Worm (Caenorhabditis elegans) whole organism, L1 larva: ENCODE measurements around the gene lin-8.
A peak's percentile ranks its signal among the peaks of the same experiment; 100 is the strongest.

Experiments
- C04F5.9 ChIP-seq: sonication (generic microtip); optimal IDR thresholded peaks from 2 replicates; lab custom pipeline; 2016; ENCODE audit warnings: missing genetic modification characterization, missing compliant biosample characterization
- C34B4.2 ChIP-seq: sonication (generic microtip); optimal IDR thresholded peaks from 2 replicates; lab custom pipeline; 2017; ENCODE audit warnings: mild to moderate bottlenecking, missing genetic modification characterization, missing compliant biosample characterization
- F16B12.6 ChIP-seq: fragments of 150-350 bp; optimal IDR thresholded peaks from 2 replicates; lab custom pipeline; 2014; ENCODE audit warnings: missing biosample characterization, missing genetic modification characterization
- Y116A8C.19 ChIP-seq: sonication (generic microtip); optimal IDR thresholded peaks from 2 replicates; lab custom pipeline; 2016; ENCODE audit warnings: missing compliant biosample characterization, missing genetic modification characterization, borderline replicate concordance
- aly-2 ChIP-seq: fragments of 150-350 bp; optimal IDR thresholded peaks from 2 replicates; lab custom pipeline; 2014; ENCODE audit warnings: missing biosample characterization, missing genetic modification characterization
- ama-1 ChIP-seq: fragments of 150-350 bp; optimal IDR thresholded peaks from 2 replicates; lab custom pipeline; 2014
- blmp-1 ChIP-seq: fragments of 150-350 bp; optimal IDR thresholded peaks from 2 replicates; lab custom pipeline; 2014; ENCODE audit warnings: missing biosample characterization, missing genetic modification characterization
- ceh-8 ChIP-seq: fragments of 200-800 bp; sonication (Bioruptor generic); optimal IDR thresholded peaks from 2 replicates; lab custom pipeline; 2018; ENCODE audit warnings: mild to moderate bottlenecking, missing genetic modification characterization, moderate library complexity, missing compliant biosample characterization
- ceh-82 ChIP-seq, 3 experiments: fragments of 150-350 bp in 1 of 3; sonication (generic microtip) in 2 of 3; optimal IDR thresholded peaks; 2 replicates each; lab custom pipeline; 2014 to 2017; ENCODE audit warnings: missing biosample characterization in 3 of 3, missing genetic modification characterization in 3 of 3
- ceh-90 ChIP-seq: sonication (generic microtip); optimal IDR thresholded peaks from 2 replicates; lab custom pipeline; 2016; ENCODE audit warnings: missing genetic modification characterization, missing compliant biosample characterization
- dpl-1 ChIP-seq, 3 experiments: fragments of 150-350 bp in 2 of 3; sonication (generic microtip) in 1 of 3; optimal IDR thresholded peaks; 2 replicates each; lab custom pipeline; 2014 to 2017; ENCODE audit warnings: missing biosample characterization in 3 of 3, missing genetic modification characterization in 3 of 3, missing genetic modification reagents in 3 of 3
- dsc-1 ChIP-seq: sonication (generic microtip); optimal IDR thresholded peaks from 2 replicates; lab custom pipeline; 2016; ENCODE audit warnings: mild to moderate bottlenecking, missing genetic modification characterization, missing compliant biosample characterization
- efl-3 ChIP-seq: fragments of 200-800 bp; sonication (Bioruptor generic); optimal IDR thresholded peaks from 2 replicates; lab custom pipeline; 2018; ENCODE audit warnings: mild to moderate bottlenecking, missing genetic modification characterization, missing compliant biosample characterization
- egl-27 ChIP-seq, 2 experiments: fragments of 150-350 bp in 1 of 2; sonication (generic microtip); optimal IDR thresholded peaks; 3 replicates each; lab custom pipeline; 2017 to 2018; ENCODE audit warnings: missing biosample characterization in 2 of 2, missing genetic modification characterization in 2 of 2, missing genetic modification reagents in 2 of 2
- elt-3 ChIP-seq, 6 experiments: fragments of 150-350 bp in 1 of 6; sonication (generic microtip); optimal IDR thresholded peaks; 2 replicates each; lab custom pipeline; 2017 to 2018; ENCODE audit warnings: missing biosample characterization in 6 of 6, missing genetic modification characterization in 6 of 6, inconsistent platforms in 1 of 6
- fkh-10 ChIP-seq: sonication (generic microtip); optimal IDR thresholded peaks from 2 replicates; lab custom pipeline; 2017; ENCODE audit warnings: missing biosample characterization, missing genetic modification reagents, missing genetic modification characterization
- fkh-4 ChIP-seq: sonication (generic microtip); optimal IDR thresholded peaks from 2 replicates; lab custom pipeline; 2016; ENCODE audit warnings: missing compliant biosample characterization, missing genetic modification characterization, borderline replicate concordance
- fos-1 ChIP-seq: fragments of 150-350 bp; optimal IDR thresholded peaks from 2 replicates; lab custom pipeline; 2014; ENCODE audit warnings: missing biosample characterization, missing genetic modification characterization
- hlh-17 ChIP-seq: fragments of 200-800 bp; sonication (Bioruptor generic); optimal IDR thresholded peaks from 2 replicates; lab custom pipeline; 2018; ENCODE audit warnings: missing genetic modification characterization, mild to moderate bottlenecking, missing compliant biosample characterization, moderate library complexity, borderline replicate concordance
- hpl-2 ChIP-seq: fragments of 150-350 bp; optimal IDR thresholded peaks from 2 replicates; lab custom pipeline; 2014; ENCODE audit warnings: missing biosample characterization, missing genetic modification reagents, missing genetic modification characterization
- irx-1 ChIP-seq: sonication (generic microtip); optimal IDR thresholded peaks from 2 replicates; lab custom pipeline; 2016; ENCODE audit warnings: missing genetic modification characterization, missing compliant biosample characterization
- isw-1 ChIP-seq: fragments of 200-800 bp; sonication (Bioruptor generic); IDR thresholded peaks from 2 replicates; pipeline ENCODE4 v1.3.6; 2022; ENCODE audit warnings: missing genetic modification characterization, missing compliant biosample characterization
- lin-14 ChIP-seq: fragments of 200-800 bp; sonication (Bioruptor generic); optimal IDR thresholded peaks from 2 replicates; lab custom pipeline; 2018; ENCODE audit warnings: mild to moderate bottlenecking, missing genetic modification characterization, moderate library complexity, missing compliant biosample characterization
- lin-15B ChIP-seq: fragments of 150-350 bp; sonication (generic microtip); optimal IDR thresholded peaks from 3 replicates; lab custom pipeline; 2014; ENCODE audit warnings: missing biosample characterization, missing genetic modification characterization
- lin-35 ChIP-seq, 2 experiments: fragments of 150-350 bp; optimal IDR thresholded peaks; 2 replicates each; lab custom pipeline; 2014; ENCODE audit warnings: missing biosample characterization in 2 of 2, missing genetic modification characterization in 2 of 2, missing genetic modification reagents in 2 of 2
- lin-39 ChIP-seq: fragments of 150-350 bp; optimal IDR thresholded peaks from 2 replicates; lab custom pipeline; 2014; ENCODE audit warnings: missing biosample characterization, missing genetic modification reagents, missing genetic modification characterization
- lir-3 ChIP-seq: sonication (generic microtip); optimal IDR thresholded peaks from 2 replicates; lab custom pipeline; 2016; ENCODE audit warnings: mild to moderate bottlenecking, missing genetic modification characterization, moderate library complexity, missing compliant biosample characterization; ENCODE audit not compliant: poor library complexity
- lsy-2 ChIP-seq, 2 experiments: fragments of 150-350 bp; optimal IDR thresholded peaks; 2 replicates each; lab custom pipeline; 2014; ENCODE audit warnings: missing biosample characterization in 2 of 2, missing genetic modification characterization in 2 of 2
- mdl-1 ChIP-seq, 2 experiments: fragments of 150-350 bp; optimal IDR thresholded peaks; 2 replicates each; lab custom pipeline; 2014 to 2017; ENCODE audit warnings: missing biosample characterization in 2 of 2, missing genetic modification characterization in 2 of 2, inconsistent platforms in 1 of 2
- mef-2 ChIP-seq: fragments of 150-350 bp; optimal IDR thresholded peaks from 2 replicates; lab custom pipeline; 2014; ENCODE audit warnings: missing biosample characterization, missing genetic modification characterization
- nhr-11 ChIP-seq: fragments of 150-350 bp; optimal IDR thresholded peaks from 2 replicates; lab custom pipeline; 2014; ENCODE audit warnings: missing biosample characterization, missing genetic modification characterization
- nhr-12 ChIP-seq: sonication (generic microtip); optimal IDR thresholded peaks from 2 replicates; lab custom pipeline; 2017; ENCODE audit warnings: missing biosample characterization, missing genetic modification characterization
- nhr-19 ChIP-seq: fragments of 200-800 bp; sonication (Bioruptor generic); conservative IDR thresholded peaks from 2 replicates; pipeline ENCODE4 v1.3.6; 2022; ENCODE audit warnings: missing genetic modification characterization, missing compliant biosample characterization
- nhr-20 ChIP-seq: sonication (generic microtip); optimal IDR thresholded peaks from 2 replicates; lab custom pipeline; 2016; ENCODE audit warnings: mild to moderate bottlenecking, missing genetic modification characterization, missing compliant biosample characterization
- nhr-237 ChIP-seq: fragments of 150-350 bp; optimal IDR thresholded peaks from 2 replicates; lab custom pipeline; 2014; ENCODE audit warnings: missing biosample characterization, missing genetic modification characterization
- nhr-47 ChIP-seq: sonication (generic microtip); optimal IDR thresholded peaks from 2 replicates; lab custom pipeline; 2016; ENCODE audit warnings: mild to moderate bottlenecking, missing genetic modification characterization, moderate library complexity, missing compliant biosample characterization
- nhr-71 ChIP-seq: sonication (generic microtip); optimal IDR thresholded peaks from 2 replicates; lab custom pipeline; 2016; ENCODE audit warnings: mild to moderate bottlenecking, missing genetic modification characterization, moderate library complexity, missing compliant biosample characterization
- nhr-77 ChIP-seq: fragments of 150-350 bp; optimal IDR thresholded peaks from 2 replicates; lab custom pipeline; 2014; ENCODE audit warnings: missing biosample characterization, missing genetic modification characterization
- nhr-85 ChIP-seq: sonication (generic microtip); peaks from one replicate; lab custom pipeline; 2016; ENCODE audit warnings: missing genetic modification characterization, inconsistent platforms, missing compliant biosample characterization
- nhr-90 ChIP-seq: sonication (generic microtip); optimal IDR thresholded peaks from 2 replicates; lab custom pipeline; 2016; ENCODE audit warnings: mild to moderate bottlenecking, missing genetic modification characterization, missing compliant biosample characterization; ENCODE audit not compliant: poor library complexity
- pqm-1 ChIP-seq: sonication (generic microtip); optimal IDR thresholded peaks from 3 replicates; lab custom pipeline; 2017; ENCODE audit warnings: missing biosample characterization, missing genetic modification characterization
- rnt-1 ChIP-seq: sonication (generic microtip); optimal IDR thresholded peaks from 2 replicates; lab custom pipeline; 2016; ENCODE audit warnings: mild to moderate bottlenecking, missing genetic modification characterization, moderate library complexity, missing compliant biosample characterization
- skn-1 ChIP-seq: fragments of 150-350 bp; optimal IDR thresholded peaks from 2 replicates; lab custom pipeline; 2014; ENCODE audit warnings: missing biosample characterization, missing genetic modification characterization
- sptf-1 ChIP-seq: fragments of 150-350 bp; optimal IDR thresholded peaks from 2 replicates; lab custom pipeline; 2014; ENCODE audit warnings: missing biosample characterization, missing genetic modification characterization
- swsn-7 ChIP-seq: sonication (generic microtip); optimal IDR thresholded peaks from 2 replicates; lab custom pipeline; 2016; ENCODE audit warnings: missing genetic modification characterization, missing compliant biosample characterization
- tlp-1 ChIP-seq: fragments of 150-350 bp; optimal IDR thresholded peaks from 2 replicates; lab custom pipeline; 2014; ENCODE audit warnings: missing biosample characterization, missing genetic modification characterization
- unc-130 ChIP-seq: fragments of 150-350 bp; optimal IDR thresholded peaks from 2 replicates; lab custom pipeline; 2017; ENCODE audit warnings: missing biosample characterization, missing genetic modification characterization, inconsistent platforms
- unc-62 ChIP-seq: fragments of 150-350 bp; optimal IDR thresholded peaks from 2 replicates; lab custom pipeline; 2014; ENCODE audit warnings: missing biosample characterization, missing genetic modification reagents, missing genetic modification characterization
- vab-15 ChIP-seq: sonication (generic microtip); optimal IDR thresholded peaks from 2 replicates; lab custom pipeline; 2017; ENCODE audit warnings: missing genotype, mild to moderate bottlenecking, missing genetic modification characterization, missing compliant biosample characterization
- xbp-1 ChIP-seq: sonication (generic microtip); optimal IDR thresholded peaks from 2 replicates; lab custom pipeline; 2016; ENCODE audit warnings: missing genetic modification characterization, missing compliant biosample characterization
- zip-4 ChIP-seq: fragments of 200-800 bp; sonication (Bioruptor generic); optimal IDR thresholded peaks from 2 replicates; lab custom pipeline; 2018; ENCODE audit warnings: mild to moderate bottlenecking, missing genetic modification characterization, moderate library complexity, missing compliant biosample characterization

The lin-8 gene

ce11 chrII:3054622-3055021, 2.0 kb upstream of the lin-8 start (continued):
- TF ChIP-seq xbp-1 (tag; lab: Kevin White, UChicago) (no peak), nhr-85 (tag; lab: Kevin White, UChicago) (no peak), nhr-90 (tag; lab: Kevin White, UChicago) (no peak), lsy-2 (tag; optimal IDR thresholded peaks at IDR 0.05; lab: Kevin White, UChicago) (no peak), mdl-1 (tag; optimal IDR thresholded peaks at IDR 0.05; lab: Kevin White, UChicago) (no peak), ama-1 (lab: Kevin White, UChicago) (no peak), nhr-19 (GFP tag; lab: Robert Waterston, UW) (no peak), C04F5.9 (tag; lab: Kevin White, UChicago) (peak; percentile 11), vab-15 (tag; lab: Kevin White, UChicago) (no peak), aly-2 (no peak), lin-39 (no peak), hlh-17 (GFP tag; lab: Kevin White, UChicago) (no peak), isw-1 (GFP tag; lab: Robert Waterston, UW) (no peak)

DNA sequence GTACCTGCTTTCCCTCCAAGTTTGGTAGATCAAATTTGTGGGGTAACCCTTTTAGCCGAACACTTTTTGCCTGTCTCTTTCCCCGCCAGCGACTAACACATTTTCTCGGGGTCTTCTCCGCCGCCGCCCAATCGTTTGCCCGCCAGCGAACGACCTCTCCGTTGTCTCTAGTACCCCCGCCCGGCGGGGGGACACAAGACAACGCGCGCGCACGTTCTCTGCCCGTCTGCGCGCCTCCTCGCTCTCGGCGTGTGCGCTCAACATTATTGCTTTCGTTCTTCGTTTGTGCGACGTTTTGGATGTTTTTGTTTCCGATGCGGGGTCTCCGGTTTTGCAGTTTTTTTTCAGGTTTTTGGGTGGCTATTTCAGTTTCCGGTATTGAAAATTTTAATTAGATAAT, 1.1 kb upstream of the lin-8 start:
- TF ChIP-seq C04F5.9 (tag; lab: Kevin White, UChicago): no peak
- peak in 1 of 3 experiments; percentile 9 for TF ChIP-seq dpl-1 (GFP tag; optimal IDR thresholded peaks at IDR 0.05; lab: Kevin White, UChicago)
- no peak for TF ChIP-seq fkh-10 (GFP tag; lab: Kevin White, UChicago)
- no peak for TF ChIP-seq nhr-19 (GFP tag; lab: Robert Waterston, UW)
- no peak for TF ChIP-seq Y116A8C.19
- TF ChIP-seq nhr-85 (tag; lab: Kevin White, UChicago): no peak
- TF ChIP-seq nhr-77 (tag; lab: Kevin White, UChicago): no peak
- TF ChIP-seq lin-35 (GFP tag; optimal IDR thresholded peaks at IDR 0.05; lab: Kevin White, UChicago): peak; percentile 20 to 22
- no peak for TF ChIP-seq elt-3 (tag; optimal IDR thresholded peaks at IDR 0.05; lab: Kevin White, UChicago)
- TF ChIP-seq nhr-237 (tag; lab: Kevin White, UChicago): no peak
- no peak for TF ChIP-seq mef-2
- no peak for TF ChIP-seq fos-1
- TF ChIP-seq unc-130 (tag; lab: Kevin White, UChicago): no peak
- no peak for TF ChIP-seq F16B12.6
- peak; percentile 24 for TF ChIP-seq rnt-1 (tag; lab: Kevin White, UChicago)
- TF ChIP-seq tlp-1 (tag; lab: Kevin White, UChicago): no peak
- TF ChIP-seq ceh-8 (GFP tag; lab: Kevin White, UChicago): no peak
- TF ChIP-seq ceh-82 (tag; optimal IDR thresholded peaks at IDR 0.05; lab: Kevin White, UChicago): peak in 1 of 3 experiments; percentile 49
- TF ChIP-seq lir-3 (tag; lab: Kevin White, UChicago): no peak
- TF ChIP-seq pqm-1 (tag; lab: Kevin White, UChicago): no peak
- TF ChIP-seq lsy-2 (tag; optimal IDR thresholded peaks at IDR 0.05; lab: Kevin White, UChicago): no peak
- no peak for TF ChIP-seq lin-15B (tag; lab: Kevin White, UChicago)
- TF ChIP-seq irx-1 (tag; lab: Kevin White, UChicago): no peak
- no peak for TF ChIP-seq zip-4 (GFP tag; lab: Kevin White, UChicago)
- TF ChIP-seq egl-27 (tag; optimal IDR thresholded peaks at IDR 0.05; lab: Kevin White, UChicago): no peak
- no peak for TF ChIP-seq nhr-12 (tag; lab: Kevin White, UChicago)
- no peak for TF ChIP-seq ceh-90
- TF ChIP-seq swsn-7 (tag; lab: Kevin White, UChicago): no peak
- no peak for TF ChIP-seq isw-1 (GFP tag; lab: Robert Waterston, UW)
- no peak for TF ChIP-seq nhr-20 (tag; lab: Kevin White, UChicago)
- TF ChIP-seq hpl-2 (GFP tag; lab: Kevin White, UChicago): no peak
- no peak for TF ChIP-seq xbp-1 (tag; lab: Kevin White, UChicago)
- no peak for TF ChIP-seq nhr-11
- no peak for TF ChIP-seq fkh-4 (tag; lab: Kevin White, UChicago)
- TF ChIP-seq unc-62 (GFP tag; lab: Kevin White, UChicago): no peak
- TF ChIP-seq lin-14: peak; percentile 73
- no peak for TF ChIP-seq efl-3 (GFP tag; lab: Kevin White, UChicago)
- TF ChIP-seq skn-1 (tag; lab: Kevin White, UChicago): peak; percentile 17
- no peak for TF ChIP-seq blmp-1
- no peak for TF ChIP-seq C34B4.2
- no peak for TF ChIP-seq nhr-71 (tag; lab: Kevin White, UChicago)
- TF ChIP-seq sptf-1 (tag; lab: Kevin White, UChicago): no peak
- no peak for TF ChIP-seq ama-1 (lab: Kevin White, UChicago)
- TF ChIP-seq dsc-1: peak; percentile 9
- TF ChIP-seq lin-39: no peak
- TF ChIP-seq nhr-47 (tag; lab: Kevin White, UChicago): peak; percentile 27
